Worm (Caenorhabditis elegans) whole organism, early embryonic: ENCODE measurements around the gene slcr-46.1.

Experiments
- B0310.2 ChIP-seq: sonication (generic microtip); optimal IDR thresholded peaks from 2 replicates; lab custom pipeline; 2016; ENCODE audit warnings: mild to moderate bottlenecking, missing genetic modification characterization, missing compliant biosample characterization
- F13C5.2 ChIP-seq: sonication (generic microtip); optimal IDR thresholded peaks from 2 replicates; lab custom pipeline; 2017; ENCODE audit warnings: mild to moderate bottlenecking, missing genetic modification characterization, inconsistent platforms, missing compliant biosample characterization
- aly-1 ChIP-seq: sonication (generic microtip); optimal IDR thresholded peaks from 2 replicates; lab custom pipeline; 2016; ENCODE audit warnings: missing genetic modification characterization, missing compliant biosample characterization
- ama-1 ChIP-seq: fragments of 150-350 bp; optimal IDR thresholded peaks from 2 replicates; lab custom pipeline; 2014
- ceh-13 ChIP-seq: fragments of 200-800 bp; sonication (Bioruptor generic); optimal IDR thresholded peaks from 2 replicates; lab custom pipeline; 2018; ENCODE audit warnings: mild to moderate bottlenecking, missing genetic modification characterization, missing compliant biosample characterization
- ceh-36 ChIP-seq: sonication (generic microtip); optimal IDR thresholded peaks from 2 replicates; lab custom pipeline; 2016; ENCODE audit warnings: missing genetic modification characterization, inconsistent platforms, missing compliant biosample characterization
- ets-7 ChIP-seq: sonication (generic microtip); optimal IDR thresholded peaks from 2 replicates; lab custom pipeline; 2016; ENCODE audit warnings: missing genotype, missing genetic modification characterization, missing compliant biosample characterization
- flt-1 ChIP-seq: fragments of 200-800 bp; sonication (Bioruptor generic); IDR thresholded peaks from 2 replicates; pipeline ENCODE4 v1.3.6; 2022; ENCODE audit warnings: missing genetic modification characterization, missing compliant biosample characterization
- hmbx-1 ChIP-seq: sonication (generic microtip); optimal IDR thresholded peaks from 2 replicates; lab custom pipeline; 2016; ENCODE audit warnings: mild to moderate bottlenecking, missing genetic modification characterization, missing compliant biosample characterization
- hmg-4 ChIP-seq: fragments of 200-800 bp; sonication (Bioruptor generic); optimal IDR thresholded peaks from 2 replicates; lab custom pipeline; 2018; ENCODE audit warnings: mild to moderate bottlenecking, missing genetic modification characterization, missing compliant biosample characterization
- hnd-1 ChIP-seq: sonication (generic microtip); optimal IDR thresholded peaks from 2 replicates; lab custom pipeline; 2016; ENCODE audit warnings: missing genetic modification characterization, missing compliant biosample characterization
- pes-1 ChIP-seq: fragments of 200-800 bp; sonication (Bioruptor generic); IDR thresholded peaks from 2 replicates; pipeline ENCODE4 v1.3.6; 2022; ENCODE audit warnings: missing genetic modification reagents, missing genetic modification characterization, missing compliant biosample characterization
- scrt-1 ChIP-seq: fragments of 200-800 bp; sonication (Bioruptor generic); IDR thresholded peaks from 2 replicates; pipeline ENCODE4 v1.3.6; 2022; ENCODE audit warnings: missing genetic modification characterization, missing compliant biosample characterization
- sea-1 ChIP-seq: fragments of 200-800 bp; sonication (Bioruptor generic); conservative IDR thresholded peaks from 2 replicates; pipeline ENCODE4 v1.3.6; 2022; ENCODE audit warnings: missing genetic modification characterization, missing compliant biosample characterization
- tbx-11 ChIP-seq: fragments of 200-800 bp; sonication (Bioruptor generic); IDR thresholded peaks from 2 replicates; pipeline ENCODE4 v1.3.6; 2022; ENCODE audit warnings: missing genetic modification characterization, missing compliant biosample characterization
- tbx-37 ChIP-seq: fragments of 200-800 bp; sonication (Bioruptor generic); conservative IDR thresholded peaks from 2 replicates; pipeline ENCODE4 v1.3.6; 2022; ENCODE audit warnings: missing genetic modification reagents, missing genetic modification characterization, missing compliant biosample characterization
- tra-4 ChIP-seq: sonication (generic microtip); optimal IDR thresholded peaks from 2 replicates; lab custom pipeline; 2017; ENCODE audit warnings: missing genetic modification characterization, missing compliant biosample characterization

Gene slcr-46.1

DNA sequence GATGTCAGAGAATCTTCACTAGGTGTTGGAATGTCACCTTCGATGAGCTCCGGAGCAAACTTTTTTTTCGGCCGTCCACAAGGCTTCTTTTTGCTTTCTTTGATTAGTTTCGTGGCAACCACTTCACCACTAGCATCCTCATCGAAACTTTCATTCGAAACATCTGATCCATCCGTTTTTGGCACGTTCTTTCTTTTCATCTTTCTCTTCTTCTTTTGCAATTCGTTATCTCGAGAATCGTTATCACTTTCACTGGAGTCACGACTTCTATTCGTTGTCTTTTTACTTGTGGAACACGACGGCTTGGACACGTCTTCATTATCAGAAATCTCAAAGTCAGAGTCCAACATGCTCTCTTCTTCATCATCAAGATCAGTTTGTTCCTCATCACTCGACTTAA, 28.0 kb upstream of the slcr-46.1 start:
- no peak for TF ChIP-seq pes-1 (GFP tag; lab: Robert Waterston, UW)
- no peak for TF ChIP-seq ceh-13
- TF ChIP-seq ama-1 (lab: Kevin White, UChicago): no peak
- no peak for TF ChIP-seq hmg-4 (GFP tag; lab: Kevin White, UChicago)
- TF ChIP-seq hmbx-1 (tag; lab: Kevin White, UChicago): no peak
- TF ChIP-seq F13C5.2 (tag; lab: Kevin White, UChicago): no peak
- TF ChIP-seq tbx-37 (GFP tag; lab: Robert Waterston, UW): no peak
- no peak for TF ChIP-seq ceh-36 (tag; lab: Kevin White, UChicago)
- no peak for TF ChIP-seq B0310.2 (tag; lab: Kevin White, UChicago)
- no peak for TF ChIP-seq ets-7 (tag; lab: Kevin White, UChicago)
- TF ChIP-seq tbx-11 (GFP tag; lab: Robert Waterston, UW): no peak
- no peak for TF ChIP-seq hnd-1
- TF ChIP-seq sea-1 (GFP tag; lab: Robert Waterston, UW): no peak

DNA sequence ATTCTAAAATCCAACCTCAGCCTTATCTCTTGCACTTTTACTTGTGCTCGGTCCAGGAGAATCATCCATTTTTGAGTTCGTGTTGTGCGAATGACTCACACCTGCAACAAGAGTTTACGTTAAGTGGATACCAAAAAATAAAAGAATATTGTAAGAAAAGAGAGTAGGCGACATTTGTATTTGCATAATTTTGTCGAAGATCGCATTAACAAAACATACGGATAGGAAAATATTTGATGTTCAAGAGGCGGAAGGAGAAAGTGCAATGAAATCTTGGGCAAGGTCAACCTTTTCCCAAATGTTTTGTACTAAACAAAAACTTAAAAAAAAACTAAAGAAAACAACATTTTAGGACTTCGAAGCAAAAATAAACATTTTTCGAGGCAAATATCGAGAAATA, 26.3 kb upstream of the slcr-46.1 start, which contains the start of gene spat-3:
Gene spat-3, minus strand, starts transcription at position 101 of the 400 bp plus-strand sequence.
- TF ChIP-seq hmg-4 (GFP tag; lab: Kevin White, UChicago) (no peak), B0310.2 (tag; lab: Kevin White, UChicago) (no peak), ama-1 (lab: Kevin White, UChicago) (no peak)

DNA sequence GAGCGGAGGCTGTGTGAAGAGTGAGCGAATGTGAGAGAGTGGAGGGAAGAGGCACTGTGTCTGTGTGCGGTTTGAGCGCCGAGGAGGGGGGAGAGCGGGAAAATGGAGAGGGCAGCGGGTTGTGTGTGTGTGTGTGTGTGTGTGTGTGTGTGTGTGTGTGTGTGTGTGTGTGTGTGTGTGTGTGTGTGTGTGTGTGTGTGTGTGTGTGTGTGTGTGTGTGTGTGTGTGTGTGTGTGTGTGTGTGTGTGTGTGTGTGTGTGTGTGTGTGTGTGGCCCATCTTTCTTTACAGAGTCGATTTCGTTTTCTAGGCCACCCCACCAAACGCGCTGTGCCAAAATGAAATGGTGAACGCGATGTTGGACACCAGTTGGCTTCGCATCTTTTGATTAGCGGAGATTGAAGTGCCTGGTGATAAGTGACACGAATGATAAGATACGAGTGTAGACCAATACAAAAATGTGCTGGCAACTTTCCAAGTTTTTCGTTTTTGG, 25.7 kb upstream of the slcr-46.1 start:
- TF ChIP-seq ceh-36 (tag; lab: Kevin White, UChicago) (peak; percentile 48), hmg-4 (GFP tag; lab: Kevin White, UChicago) (peak; percentile 95), tra-4 (tag; lab: Kevin White, UChicago) (peak; percentile 24), B0310.2 (tag; lab: Kevin White, UChicago) (peak; percentile 74), hmbx-1 (tag; lab: Kevin White, UChicago) (peak; percentile 53), tbx-37 (GFP tag; lab: Robert Waterston, UW) (peak; percentile 49; the same call in 1 of the 2 replicates), F13C5.2 (tag; lab: Kevin White, UChicago) (peak; percentile 82), flt-1 (GFP tag; lab: Robert Waterston, UW) (peak; percentile 51; the same call in 1 of the 2 replicates), ceh-13 (peak; percentile 45), tbx-11 (GFP tag; lab: Robert Waterston, UW) (0 out of 2 replicates have a peak, but pooled peaks have one; percentile 43)

DNA sequence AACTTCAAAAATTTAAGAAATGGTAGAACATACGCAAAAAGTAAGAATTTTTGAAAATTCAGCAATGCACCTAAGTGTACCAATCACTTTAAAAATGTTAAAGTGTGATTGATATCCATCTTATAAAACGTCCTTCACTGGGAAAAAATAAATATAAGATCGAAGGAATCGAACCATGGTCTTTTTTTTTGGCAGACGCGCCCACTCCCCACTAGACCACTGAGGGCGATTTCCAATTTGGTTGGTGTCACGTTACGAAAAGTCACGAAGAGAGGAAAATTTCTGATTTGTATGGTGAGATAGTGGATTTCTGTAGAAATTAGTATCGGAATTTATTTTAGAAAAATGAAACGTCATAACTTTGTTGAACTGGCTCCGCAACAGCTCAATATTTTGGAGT, 24.9 kb upstream of the slcr-46.1 start:
- TF ChIP-seq ets-7 (tag; lab: Kevin White, UChicago) (no peak), tra-4 (tag; lab: Kevin White, UChicago) (no peak), B0310.2 (tag; lab: Kevin White, UChicago) (no peak), hnd-1 (no peak), hmbx-1 (tag; lab: Kevin White, UChicago) (no peak), pes-1 (GFP tag; lab: Robert Waterston, UW) (no peak), scrt-1 (GFP tag; lab: Robert Waterston, UW) (no peak), tbx-11 (GFP tag; lab: Robert Waterston, UW) (no peak), aly-1 (no peak)

DNA sequence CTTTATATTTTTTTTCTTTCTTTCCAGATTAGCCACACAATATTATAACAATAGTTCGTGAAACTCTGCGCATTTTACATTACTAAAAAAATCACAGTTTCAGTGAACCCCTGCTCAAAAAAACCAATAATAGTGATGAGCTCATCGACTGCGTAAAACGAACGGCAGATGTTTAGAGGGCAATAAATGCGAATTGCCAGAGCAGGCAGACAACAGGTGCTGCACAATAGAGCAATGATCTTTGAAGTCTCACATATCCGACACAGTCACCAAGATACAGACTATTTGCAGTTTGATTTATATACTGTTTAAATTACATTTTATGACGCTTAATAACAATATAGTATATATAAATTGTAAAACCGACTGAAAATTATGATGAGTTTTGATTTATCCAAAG, 22.5 kb upstream of the slcr-46.1 start:
- TF ChIP-seq ceh-13 (no peak), flt-1 (GFP tag; lab: Robert Waterston, UW) (no peak), tra-4 (tag; lab: Kevin White, UChicago) (no peak), sea-1 (GFP tag; lab: Robert Waterston, UW) (no peak), hmbx-1 (tag; lab: Kevin White, UChicago) (no peak), hnd-1 (no peak), ama-1 (lab: Kevin White, UChicago) (no peak), tbx-11 (GFP tag; lab: Robert Waterston, UW) (no peak), hmg-4 (GFP tag; lab: Kevin White, UChicago) (no peak), B0310.2 (tag; lab: Kevin White, UChicago) (no peak), ceh-36 (tag; lab: Kevin White, UChicago) (no peak), aly-1 (no peak), scrt-1 (GFP tag; lab: Robert Waterston, UW) (no peak), tbx-37 (GFP tag; lab: Robert Waterston, UW) (no peak), F13C5.2 (tag; lab: Kevin White, UChicago) (no peak), pes-1 (GFP tag; lab: Robert Waterston, UW) (no peak)

DNA sequence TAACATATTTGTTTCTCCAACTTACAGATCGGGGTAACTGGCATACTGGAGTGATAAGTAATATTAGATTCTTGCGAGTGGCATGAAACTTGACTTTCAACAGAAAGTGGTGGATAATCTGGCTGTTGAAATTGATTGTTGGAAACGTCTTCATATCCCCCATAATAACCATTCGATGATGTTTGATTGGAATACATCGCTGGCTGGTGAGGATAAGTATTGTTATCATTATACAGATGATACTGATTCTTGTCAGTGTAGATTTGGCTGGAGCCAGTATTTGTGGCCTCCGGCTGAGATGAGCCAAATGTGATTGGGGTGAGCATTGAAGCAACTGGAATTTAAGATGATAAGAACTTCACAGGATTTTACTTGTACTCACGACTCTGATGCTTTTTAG, 17.1 kb upstream of the slcr-46.1 start:
- TF ChIP-seq tra-4 (tag; lab: Kevin White, UChicago) (no peak), tbx-11 (GFP tag; lab: Robert Waterston, UW) (no peak), flt-1 (GFP tag; lab: Robert Waterston, UW) (no peak), ama-1 (lab: Kevin White, UChicago) (no peak), hmbx-1 (tag; lab: Kevin White, UChicago) (no peak), scrt-1 (GFP tag; lab: Robert Waterston, UW) (no peak), hnd-1 (no peak), aly-1 (no peak), ceh-13 (no peak), sea-1 (GFP tag; lab: Robert Waterston, UW) (no peak), ets-7 (tag; lab: Kevin White, UChicago) (no peak), B0310.2 (tag; lab: Kevin White, UChicago) (no peak), hmg-4 (GFP tag; lab: Kevin White, UChicago) (no peak), tbx-37 (GFP tag; lab: Robert Waterston, UW) (no peak), F13C5.2 (tag; lab: Kevin White, UChicago) (no peak), ceh-36 (tag; lab: Kevin White, UChicago) (no peak), pes-1 (GFP tag; lab: Robert Waterston, UW) (no peak)

DNA sequence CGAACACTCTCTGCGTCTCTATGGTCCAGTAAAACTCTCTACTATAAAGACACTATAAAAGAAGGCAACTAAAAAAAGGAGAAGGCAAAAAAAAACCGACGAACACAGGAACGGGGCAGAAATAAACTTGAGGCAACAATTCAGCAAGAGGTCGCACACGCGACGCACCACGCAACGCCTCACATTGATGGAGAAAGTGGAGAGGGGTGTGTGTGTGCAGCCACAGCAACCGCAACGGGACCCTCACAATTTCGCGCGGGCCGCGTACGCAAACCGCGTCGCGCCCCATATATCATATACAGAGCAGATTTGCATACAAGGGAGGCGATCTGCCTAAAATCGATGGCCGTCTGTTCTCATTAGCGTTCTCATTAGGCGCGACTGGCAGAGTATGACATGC, 15.3 kb upstream of the slcr-46.1 start:
- TF ChIP-seq hmg-4 (GFP tag; lab: Kevin White, UChicago) (peak; percentile 77), F13C5.2 (tag; lab: Kevin White, UChicago) (peak; percentile 38), sea-1 (GFP tag; lab: Robert Waterston, UW) (peak; percentile 67; the same call in 1 of the 2 replicates), flt-1 (GFP tag; lab: Robert Waterston, UW) (no peak), ceh-36 (tag; lab: Kevin White, UChicago) (no peak), aly-1 (peak; percentile 37), pes-1 (GFP tag; lab: Robert Waterston, UW) (peak; percentile 50), B0310.2 (tag; lab: Kevin White, UChicago) (peak; percentile 16), scrt-1 (GFP tag; lab: Robert Waterston, UW) (peak; percentile 64; the same call in 1 of the 2 replicates), tra-4 (tag; lab: Kevin White, UChicago) (no peak), ets-7 (tag; lab: Kevin White, UChicago) (peak; percentile 0)
